Fruit fly (Drosophila melanogaster) whole organism, embryonic: Measurements from ENCODE around the gene fne.

Experiments
- Atf6 ChIP-seq: fragments of 200-800 bp; sonication (Bioruptor generic); IDR thresholded peaks from 2 replicates; pipeline ENCODE4 v1.3.6; 2022; ENCODE audit warnings: missing biosample characterization, missing genetic modification characterization
- BtbVII ChIP-seq: fragments of 200-800 bp; sonication (Bioruptor generic); optimal IDR thresholded peaks from 3 replicates; lab custom pipeline; 2017; ENCODE audit warnings: missing biosample characterization, mild to moderate bottlenecking, missing genetic modification characterization
- CG6254 ChIP-seq: fragments of 200-800 bp; sonication (Bioruptor generic); optimal IDR thresholded peaks from 3 replicates; lab custom pipeline; 2017; ENCODE audit warnings: mild to moderate bottlenecking, missing biosample characterization, missing genetic modification reagents, missing genetic modification characterization
- CG6854 ChIP-seq: fragments of 200-800 bp; sonication (Bioruptor generic); optimal IDR thresholded peaks from 3 replicates; lab custom pipeline; 2017; ENCODE audit warnings: missing biosample characterization, mild to moderate bottlenecking, missing genetic modification characterization
- CHES-1-like ChIP-seq: fragments of 200-800 bp; sonication (Bioruptor generic); optimal IDR thresholded peaks from 2 replicates; lab custom pipeline; 2016; ENCODE audit warnings: missing biosample characterization, missing genetic modification characterization
- Fer1 ChIP-seq: fragments of 200-800 bp; sonication (Bioruptor generic); optimal IDR thresholded peaks from 2 replicates; lab custom pipeline; 2017; ENCODE audit warnings: missing biosample characterization, mild to moderate bottlenecking, missing genetic modification characterization
- Fer2 ChIP-seq: fragments of 200-800 bp; sonication (Bioruptor generic); optimal IDR thresholded peaks from 2 replicates; lab custom pipeline; 2018; ENCODE audit warnings: missing biosample characterization, mild to moderate bottlenecking, missing genetic modification characterization, moderate library complexity
- HmgD ChIP-seq: fragments of 200-800 bp; sonication (Bioruptor generic); optimal IDR thresholded peaks from 3 replicates; lab custom pipeline; 2016; ENCODE audit warnings: missing biosample characterization, missing genetic modification characterization
- bab2 ChIP-seq: fragments of 200-800 bp; sonication (Bioruptor generic); optimal IDR thresholded peaks from 2 replicates; lab custom pipeline; 2016; ENCODE audit warnings: missing biosample characterization, missing genetic modification characterization
- zf30C ChIP-seq: fragments of 200-800 bp; sonication (Bioruptor generic); optimal IDR thresholded peaks from 3 replicates; lab custom pipeline; 2018; ENCODE audit warnings: missing biosample characterization, mild to moderate bottlenecking, missing genetic modification characterization

- no peak for TF ChIP-seq Fer2 (tag; lab: Kevin White, UChicago)
- TF ChIP-seq CHES-1-like (GFP tag; lab: Kevin White, UChicago): no peak
- no peak for TF ChIP-seq BtbVII
- TF ChIP-seq HmgD: no peak
- no peak for TF ChIP-seq bab2 (GFP tag; lab: Kevin White, UChicago)
- TF ChIP-seq zf30C (GFP tag; lab: Kevin White, UChicago): no peak
- TF ChIP-seq CG6254 (GFP tag; lab: Kevin White, UChicago): no peak
- no peak for TF ChIP-seq Atf6 (GFP tag; lab: Robert Waterston, UW)
- TF ChIP-seq CG6854 (GFP tag; lab: Kevin White, UChicago): no peak
- no peak for TF ChIP-seq Fer1 (GFP tag; lab: Kevin White, UChicago)
These were observed 10.3 kb downstream of the fne start for dm6 chrX:12927612-12928011.
